In genomic region chr3L:12572366-12572765, dm6 we compare ENCODE assay signal across 5 fruit fly cellular contexts.
A peak's percentile ranks its signal among the peaks of the same experiment; 100 is the strongest.
TF ChIP-seq lines count a peak whose summit lies in the region.

Gene sowah (minus strand): TSS chr3L:12572542.

- peak; percentile 45 for TF ChIP-seq CTCF in whole organism, embryonic (GFP tag; optimal IDR thresholded peaks at IDR 0.05; lab: Kevin White, UChicago)

TF ChIP-seq in whole organism, adult, 20 proteins besides CTCF, POLR2A, EP300 and RAD21:
- TF ChIP-seq Clk (GFP tag; optimal IDR thresholded peaks at IDR 0.05; lab: Kevin White, UChicago) (no peak), CG5204 (GFP tag; optimal IDR thresholded peaks at IDR 0.05; lab: Kevin White, UChicago) (no peak), Hr96 (GFP tag; optimal IDR thresholded peaks at IDR 0.05; lab: Kevin White, UChicago) (peak; percentile 10), bab1 (GFP tag; optimal IDR thresholded peaks at IDR 0.05; lab: Kevin White, UChicago) (peak; percentile 28), cnc (optimal IDR thresholded peaks at IDR 0.05; lab: Kevin White, UChicago) (no peak), CG7045 (GFP tag; optimal IDR thresholded peaks at IDR 0.05; lab: Kevin White, UChicago) (no peak), kay (GFP tag; lab: Kevin White, UChicago; ENCODE audit: borderline replicate concordance) (peak; percentile 94), ovo (GFP tag; optimal IDR thresholded peaks at IDR 0.05; lab: Kevin White, UChicago) (no peak), cic (GFP tag; optimal IDR thresholded peaks at IDR 0.05; lab: Kevin White, UChicago) (no peak), CG1620 (GFP tag; optimal IDR thresholded peaks at IDR 0.05; lab: Kevin White, UChicago) (peak; percentile 3), toe (GFP tag; optimal IDR thresholded peaks at IDR 0.05; lab: Kevin White, UChicago) (peak; percentile 40)

TF ChIP-seq in whole organism, embryonic, 481 proteins besides CTCF, POLR2A, EP300 and RAD21 (continues in another document):
- TF ChIP-seq Atf3 (GFP tag; optimal IDR thresholded peaks at IDR 0.05; lab: Kevin White, UChicago) (peak; percentile 55), Rx (GFP tag; IDR thresholded peaks at IDR 0.05; lab: Robert Waterston, UW) (no peak), CG15601 (tag; optimal IDR thresholded peaks at IDR 0.05; lab: Kevin White, UChicago) (peak; percentile 28), vnd (GFP tag; IDR thresholded peaks at IDR 0.05; lab: Robert Waterston, UW; ENCODE audit: partially characterized antibody) (no peak), dmrt99B (tag; optimal IDR thresholded peaks at IDR 0.05; lab: Kevin White, UChicago) (peak; percentile 17), Xrp1 (GFP tag; IDR thresholded peaks at IDR 0.05; lab: Robert Waterston, UW) (peak; percentile 48; the same call in 1 of the 2 replicates), fd102C (GFP tag; optimal IDR thresholded peaks at IDR 0.05; lab: Kevin White, UChicago) (no peak), CG13894 (tag; optimal IDR thresholded peaks at IDR 0.05; lab: Kevin White, UChicago) (peak; percentile 47), CG12659 (GFP tag; optimal IDR thresholded peaks at IDR 0.05; lab: Kevin White, UChicago) (peak; percentile 67), sima (GFP tag; optimal IDR thresholded peaks at IDR 0.05; lab: Kevin White, UChicago) (no peak), Nf-YA (GFP tag; IDR thresholded peaks at IDR 0.05; lab: Robert Waterston, UW) (no peak), CG17361 (GFP tag; IDR thresholded peaks at IDR 0.05; lab: Robert Waterston, UW) (peak; percentile 69), unpg (GFP tag; optimal IDR thresholded peaks at IDR 0.05; lab: Kevin White, UChicago) (no peak), CG10147 (GFP tag; optimal IDR thresholded peaks at IDR 0.05; lab: Kevin White, UChicago) (no peak), nerfin-1 (tag; optimal IDR thresholded peaks at IDR 0.05; lab: Kevin White, UChicago) (peak; percentile 43), oc (tag; optimal IDR thresholded peaks at IDR 0.05; lab: Kevin White, UChicago) (peak; percentile 40), bigmax (GFP tag; optimal IDR thresholded peaks at IDR 0.05; lab: Kevin White, UChicago) (no peak), ems (GFP tag; optimal IDR thresholded peaks at IDR 0.05; lab: Kevin White, UChicago) (peak; percentile 31), Atf-2 (GFP tag; optimal IDR thresholded peaks at IDR 0.05; lab: Kevin White, UChicago) (peak; percentile 39), CG8924 (tag; optimal IDR thresholded peaks at IDR 0.05; lab: Kevin White, UChicago) (peak; percentile 45)

TF ChIP-seq in whole organism, prepupa, 60 proteins besides CTCF, POLR2A, EP300 and RAD21 (continues in another document):
- TF ChIP-seq CG32006 (GFP tag; optimal IDR thresholded peaks at IDR 0.05; lab: Kevin White, UChicago): peak; percentile 22
- no peak for TF ChIP-seq CG6792 (GFP tag; optimal IDR thresholded peaks at IDR 0.05; lab: Kevin White, UChicago)
- no peak for TF ChIP-seq spab (GFP tag; optimal IDR thresholded peaks at IDR 0.05; lab: Kevin White, UChicago)
- no peak for TF ChIP-seq CG6854 (GFP tag; optimal IDR thresholded peaks at IDR 0.05; lab: Kevin White, UChicago)
- peak; percentile 41 for TF ChIP-seq Hr39 (GFP tag; optimal IDR thresholded peaks at IDR 0.05; lab: Kevin White, UChicago)
- TF ChIP-seq OdsH (GFP tag; optimal IDR thresholded peaks at IDR 0.05; lab: Kevin White, UChicago): peak; percentile 23
- peak; percentile 27 for TF ChIP-seq dsx (GFP tag; optimal IDR thresholded peaks at IDR 0.05; lab: Kevin White, UChicago; ENCODE audit: poor library complexity, severe bottlenecking)
- no peak for TF ChIP-seq Sox15 (GFP tag; optimal IDR thresholded peaks at IDR 0.05; lab: Kevin White, UChicago)
- TF ChIP-seq achi (GFP tag; optimal IDR thresholded peaks at IDR 0.05; lab: Kevin White, UChicago): no peak
- peak; percentile 77 for TF ChIP-seq Sox14 (GFP tag; optimal IDR thresholded peaks at IDR 0.05; lab: Kevin White, UChicago)
- no peak for TF ChIP-seq CG6276 (GFP tag; optimal IDR thresholded peaks at IDR 0.05; lab: Kevin White, UChicago)
- TF ChIP-seq eg (GFP tag; IDR thresholded peaks at IDR 0.05; lab: Robert Waterston, UW): no peak
- TF ChIP-seq Eip75B (GFP tag; optimal IDR thresholded peaks at IDR 0.05; lab: Kevin White, UChicago): no peak
- peak; percentile 32 for TF ChIP-seq esn (GFP tag; optimal IDR thresholded peaks at IDR 0.05; lab: Kevin White, UChicago)
- peak; percentile 7 for TF ChIP-seq Ets21C (GFP tag; optimal IDR thresholded peaks at IDR 0.05; lab: Kevin White, UChicago)
- no peak for TF ChIP-seq CG16779 (tag; optimal IDR thresholded peaks at IDR 0.05; lab: Kevin White, UChicago)
- peak; percentile 17 for TF ChIP-seq CG10669 (GFP tag; optimal IDR thresholded peaks at IDR 0.05; lab: Kevin White, UChicago)
- TF ChIP-seq CG6163 (GFP tag; IDR thresholded peaks at IDR 0.05; lab: Robert Waterston, UW): no peak
- no peak for TF ChIP-seq CG8319 (GFP tag; optimal IDR thresholded peaks at IDR 0.05; lab: Kevin White, UChicago)
- no peak for TF ChIP-seq fd85E (GFP tag; optimal IDR thresholded peaks at IDR 0.05; lab: Kevin White, UChicago)
- peak; percentile 97 for TF ChIP-seq fkh (GFP tag; optimal IDR thresholded peaks at IDR 0.05; lab: Kevin White, UChicago)
- TF ChIP-seq CG9139 (GFP tag; optimal IDR thresholded peaks at IDR 0.05; lab: Kevin White, UChicago): no peak

TF ChIP-seq in whole organism, pupa, 21 proteins besides CTCF, POLR2A, EP300 and RAD21:
- TF ChIP-seq rn (GFP tag; IDR thresholded peaks at IDR 0.05; lab: Robert Waterston, UW) (no peak), CG32121 (GFP tag; IDR thresholded peaks at IDR 0.05; lab: Robert Waterston, UW) (no peak), CG15710 (tag; optimal IDR thresholded peaks at IDR 0.05; lab: Kevin White, UChicago) (peak; percentile 59), CG14655 (GFP tag; optimal IDR thresholded peaks at IDR 0.05; lab: Kevin White, UChicago) (peak; percentile 26), Snoo (tag; optimal IDR thresholded peaks at IDR 0.05; lab: Kevin White, UChicago) (peak; percentile 41), Pif1B (GFP tag; optimal IDR thresholded peaks at IDR 0.05; lab: Kevin White, UChicago) (no peak), CG8159 (tag; optimal IDR thresholded peaks at IDR 0.05; lab: Kevin White, UChicago) (peak; percentile 35), CG12605 (GFP tag; IDR thresholded peaks at IDR 0.05; lab: Robert Waterston, UW) (no peak), EcR (GFP tag; optimal IDR thresholded peaks at IDR 0.05; lab: Kevin White, UChicago) (no peak), CG13204 (GFP tag; optimal IDR thresholded peaks at IDR 0.05; lab: Kevin White, UChicago) (no peak), D1 (tag; optimal IDR thresholded peaks at IDR 0.05; lab: Kevin White, UChicago) (peak; percentile 87), gl (tag; optimal IDR thresholded peaks at IDR 0.05; lab: Kevin White, UChicago) (no peak), CG17806 (tag; optimal IDR thresholded peaks at IDR 0.05; lab: Kevin White, UChicago) (peak; percentile 8), Ets98B (GFP tag; IDR thresholded peaks at IDR 0.05; lab: Robert Waterston, UW) (no peak), CG9948 (tag; optimal IDR thresholded peaks at IDR 0.05; lab: Kevin White, UChicago) (no peak), CG34367 (tag; optimal IDR thresholded peaks at IDR 0.05; lab: Kevin White, UChicago) (peak; percentile 19), Pif1A (GFP tag; optimal IDR thresholded peaks at IDR 0.05; lab: Kevin White, UChicago) (peak; percentile 1), CG4496 (GFP tag; IDR thresholded peaks at IDR 0.05; lab: Robert Waterston, UW) (no peak), fd96Ca (GFP tag; IDR thresholded peaks at IDR 0.05; lab: Robert Waterston, UW) (no peak; the same call in 2 of the 3 replicates), CG8301 (tag; optimal IDR thresholded peaks at IDR 0.05; lab: Kevin White, UChicago) (no peak), CG10348 (GFP tag; IDR thresholded peaks at IDR 0.05; lab: Robert Waterston, UW) (no peak)

TF ChIP-seq in whole organism, wandering third instar larva, 38 proteins besides CTCF, POLR2A, EP300 and RAD21 (continues in another document):
- TF ChIP-seq dsf (GFP tag; optimal IDR thresholded peaks at IDR 0.05; lab: Kevin White, UChicago; ENCODE audit: borderline replicate concordance): no peak
- no peak for TF ChIP-seq tai (GFP tag; optimal IDR thresholded peaks at IDR 0.05; lab: Kevin White, UChicago)
- TF ChIP-seq lola (GFP tag; optimal IDR thresholded peaks at IDR 0.05; lab: Kevin White, UChicago): no peak
- TF ChIP-seq br (GFP tag; optimal IDR thresholded peaks at IDR 0.05; lab: Kevin White, UChicago): no peak
- no peak for TF ChIP-seq Dfd (GFP tag; optimal IDR thresholded peaks at IDR 0.05; lab: Kevin White, UChicago)
- TF ChIP-seq Sp1 (GFP tag; optimal IDR thresholded peaks at IDR 0.05; lab: Kevin White, UChicago): peak; percentile 19
- TF ChIP-seq dl (GFP tag; optimal IDR thresholded peaks at IDR 0.05; lab: Kevin White, UChicago; ENCODE audit: insufficient read depth in 1 of 2, partially characterized antibody in 2 of 2): peak; percentile 72 to 87
- peak; percentile 24 for TF ChIP-seq dmrt93B (GFP tag; optimal IDR thresholded peaks at IDR 0.05; lab: Kevin White, UChicago)
- TF ChIP-seq Hnf4 (GFP tag; optimal IDR thresholded peaks at IDR 0.05; lab: Kevin White, UChicago): no peak
- TF ChIP-seq sage (GFP tag; optimal IDR thresholded peaks at IDR 0.05; lab: Kevin White, UChicago): no peak
- peak; percentile 34 for TF ChIP-seq woc (GFP tag; optimal IDR thresholded peaks at IDR 0.05; lab: Kevin White, UChicago)
- TF ChIP-seq rgr (GFP tag; optimal IDR thresholded peaks at IDR 0.05; lab: Kevin White, UChicago): peak; percentile 39
- TF ChIP-seq GATAd (GFP tag; optimal IDR thresholded peaks at IDR 0.05; lab: Kevin White, UChicago): no peak
- TF ChIP-seq Myc (optimal IDR thresholded peaks at IDR 0.05; lab: Kevin White, UChicago): no peak
- no peak for TF ChIP-seq Abd-B (GFP tag; optimal IDR thresholded peaks at IDR 0.05; lab: Kevin White, UChicago)
- TF ChIP-seq brk (GFP tag; optimal IDR thresholded peaks at IDR 0.05; lab: Kevin White, UChicago): no peak
- peak; percentile 99 for TF ChIP-seq Dif (GFP tag; optimal IDR thresholded peaks at IDR 0.05; lab: Kevin White, UChicago; ENCODE audit: partially characterized antibody)
- TF ChIP-seq sv (GFP tag; optimal IDR thresholded peaks at IDR 0.05; lab: Kevin White, UChicago): no peak
- TF ChIP-seq pan (optimal IDR thresholded peaks at IDR 0.05; lab: Kevin White, UChicago): no peak
- no peak for TF ChIP-seq CrebA (GFP tag; optimal IDR thresholded peaks at IDR 0.05; lab: Kevin White, UChicago; ENCODE audit: borderline replicate concordance)
- peak; percentile 43 for TF ChIP-seq HLH106 (tag; optimal IDR thresholded peaks at IDR 0.05; lab: Kevin White, UChicago)
- no peak for TF ChIP-seq N (GFP tag; optimal IDR thresholded peaks at IDR 0.05; lab: Kevin White, UChicago)
- no peak for TF ChIP-seq Rel (GFP tag; optimal IDR thresholded peaks at IDR 0.05; lab: Kevin White, UChicago)
- peak; percentile 7 for TF ChIP-seq Rel (tag; optimal IDR thresholded peaks at IDR 0.05; lab: Kevin White, UChicago)
- TF ChIP-seq h (GFP tag; optimal IDR thresholded peaks at IDR 0.05; lab: Kevin White, UChicago): peak; percentile 20
- TF ChIP-seq jim (GFP tag; optimal IDR thresholded peaks at IDR 0.05; lab: Kevin White, UChicago): peak; percentile 65
- no peak for TF ChIP-seq CG32264 (GFP tag; optimal IDR thresholded peaks at IDR 0.05; lab: Kevin White, UChicago)
- no peak for TF ChIP-seq Mio (GFP tag; optimal IDR thresholded peaks at IDR 0.05; lab: Kevin White, UChicago)
